Fruit fly (Drosophila melanogaster) S2 (cell line): ENCODE data around the gene CG31816.

Experiments used
- CG8478 ChIP-seq: fragments of >200 bp; optimal IDR thresholded peaks from 2 replicates; lab custom pipeline; 2018
- CTCF ChIP-seq, 2 experiments: fragments of >200 bp; optimal IDR thresholded peaks; 2 replicates each; lab custom pipeline; 2018

The CG31816 gene

DNA sequence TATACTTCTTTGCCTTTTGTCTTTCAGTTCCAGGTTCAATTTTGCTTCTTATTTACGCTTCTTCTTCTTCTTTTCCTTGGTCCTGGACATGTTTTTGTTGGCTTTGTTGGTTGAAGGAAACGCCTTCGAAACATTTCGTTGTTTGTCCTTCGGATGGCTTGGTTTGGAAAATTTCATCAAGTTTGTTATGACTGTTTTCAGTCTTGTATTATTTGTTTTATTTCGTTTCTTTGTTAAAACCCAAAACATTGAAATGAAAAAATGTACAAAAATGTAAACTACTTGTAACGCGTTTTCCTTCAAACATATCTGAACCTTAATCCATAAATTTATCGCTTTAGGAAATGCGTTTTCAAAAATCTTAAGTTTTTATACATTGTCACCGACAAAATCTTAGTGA, at the start of gene CG31816:
TSS of gene CG31816 (plus strand) at position 301 of the 400 bp plus-strand sequence.
- TF ChIP-seq CTCF (optimal IDR thresholded peaks at IDR 0.05; lab: Kevin White, UChicago) (no peak), CG8478 (lab: Kevin White, UChicago) (no peak)

dm6 chr2L:16492617-16493203, 49.6 kb upstream of the CG31816 start:
- no peak for TF ChIP-seq CTCF (optimal IDR thresholded peaks at IDR 0.05; lab: Kevin White, UChicago)
- no peak for TF ChIP-seq CG8478 (lab: Kevin White, UChicago)

- no peak for TF ChIP-seq CTCF (optimal IDR thresholded peaks at IDR 0.05; lab: Kevin White, UChicago)
- no peak for TF ChIP-seq CG8478 (lab: Kevin White, UChicago)
These were observed 48.2 kb upstream of the CG31816 start for dm6 chr2L:16493999-16494741.

- TF ChIP-seq CG8478 (lab: Kevin White, UChicago) = no peak
- no peak for TF ChIP-seq CTCF (optimal IDR thresholded peaks at IDR 0.05; lab: Kevin White, UChicago)
These were observed 47.1 kb upstream of the CG31816 start for dm6 chr2L:16495193-16495780.

DNA sequence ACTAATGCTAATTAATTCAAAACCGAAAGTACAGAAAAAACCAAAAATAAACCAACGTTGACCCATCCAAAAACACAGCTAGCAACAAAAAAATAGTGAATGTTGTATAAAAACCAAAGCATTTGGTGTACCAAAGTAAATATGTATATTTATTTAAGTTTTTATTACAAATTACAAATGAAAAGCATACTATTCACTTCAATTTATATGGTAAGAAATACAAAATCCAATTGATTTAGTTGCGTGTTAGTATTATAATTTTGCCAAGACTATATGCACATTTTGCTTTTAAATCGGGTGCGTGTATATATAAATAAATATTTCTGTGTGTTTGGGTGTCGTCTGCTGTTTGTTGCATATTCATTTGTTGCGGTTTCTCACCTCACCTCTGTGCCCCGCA, 45.1 kb upstream of the CG31816 start:
- TF ChIP-seq CG8478 (lab: Kevin White, UChicago) (no peak), CTCF (optimal IDR thresholded peaks at IDR 0.05; lab: Kevin White, UChicago) (no peak)

DNA sequence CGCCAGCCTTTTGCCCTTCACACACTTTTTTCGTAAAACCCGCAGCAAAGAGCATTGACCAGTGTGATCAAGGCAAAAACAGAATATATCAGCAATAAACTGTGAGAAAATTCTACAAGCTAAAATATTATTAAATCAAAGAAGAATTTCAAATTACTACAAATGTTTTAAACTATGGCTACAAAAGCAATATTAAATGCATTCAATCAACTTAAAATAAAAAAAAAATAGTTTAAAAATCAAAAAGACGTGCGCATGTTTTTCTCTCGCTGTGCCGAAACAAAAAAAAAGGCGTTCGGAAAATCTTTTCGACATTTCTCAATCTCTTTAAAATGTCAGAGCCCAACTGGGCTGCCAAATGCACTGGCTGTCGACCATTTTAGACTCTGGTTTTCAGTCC, 44.2 kb upstream of the CG31816 start:
- TF ChIP-seq CTCF (optimal IDR thresholded peaks at IDR 0.05; lab: Kevin White, UChicago) = no peak
- TF ChIP-seq CG8478 (lab: Kevin White, UChicago) = no peak

dm6 chr2L:16499559-16499958, 42.8 kb upstream of the CG31816 start:
- TF ChIP-seq CTCF (optimal IDR thresholded peaks at IDR 0.05; lab: Kevin White, UChicago) (no peak), CG8478 (lab: Kevin White, UChicago) (no peak)

DNA sequence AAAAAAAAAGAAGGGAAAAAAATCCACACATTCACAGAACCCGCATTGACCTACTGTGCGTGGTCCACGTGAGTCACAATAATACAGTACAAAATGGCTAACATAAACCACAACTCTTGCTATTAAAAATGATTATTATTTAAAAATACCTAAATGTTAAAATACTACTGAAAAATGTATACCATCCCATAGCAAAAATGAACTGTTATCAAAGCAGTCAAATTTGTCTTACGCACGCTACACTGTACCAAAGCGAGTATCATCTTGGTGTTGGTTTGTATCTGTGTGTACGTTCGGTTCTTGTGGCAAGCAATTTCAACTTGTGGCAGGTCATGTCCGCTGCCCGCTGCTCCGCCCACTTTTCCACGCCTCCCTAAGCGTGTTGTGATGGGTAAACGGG, 41.9 kb upstream of the CG31816 start:
- TF ChIP-seq CG8478 (lab: Kevin White, UChicago) (no peak), CTCF (optimal IDR thresholded peaks at IDR 0.05; lab: Kevin White, UChicago) (no peak)

DNA sequence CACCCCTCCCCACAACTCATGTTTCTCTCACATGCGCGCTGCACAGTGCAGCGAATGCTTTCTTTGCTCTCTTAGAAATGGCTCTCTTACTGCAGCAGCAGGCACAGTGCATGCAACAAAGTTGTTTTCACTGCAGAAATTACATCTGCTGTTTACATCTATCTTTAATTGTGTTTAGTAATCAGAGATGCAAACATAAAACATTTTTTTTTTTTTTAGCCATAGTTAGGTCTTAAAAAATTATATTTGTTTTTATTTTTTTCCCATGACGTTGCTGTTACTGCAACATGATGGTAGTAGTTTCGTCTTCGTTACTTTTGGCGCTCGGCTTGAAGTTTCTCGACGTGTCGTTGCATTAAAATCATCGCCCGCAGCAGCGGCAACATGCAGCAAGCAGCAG, 41.0 kb upstream of the CG31816 start:
- TF ChIP-seq CTCF (optimal IDR thresholded peaks at IDR 0.05; lab: Kevin White, UChicago) (no peak), CG8478 (lab: Kevin White, UChicago) (no peak)

dm6 chr2L:16502898-16503551, 39.3 kb upstream of the CG31816 start:
- no peak for TF ChIP-seq CG8478 (lab: Kevin White, UChicago)
- TF ChIP-seq CTCF (optimal IDR thresholded peaks at IDR 0.05; lab: Kevin White, UChicago) = no peak

- TF ChIP-seq CTCF (optimal IDR thresholded peaks at IDR 0.05; lab: Kevin White, UChicago) = no peak
- TF ChIP-seq CG8478 (lab: Kevin White, UChicago) = no peak
These were observed 35.1 kb upstream of the CG31816 start for dm6 chr2L:16507197-16507596.

dm6 chr2L:16507682-16508269, 34.6 kb upstream of the CG31816 start:
- TF ChIP-seq CG8478 (lab: Kevin White, UChicago) = no peak
- peak in 1 of 2 experiments; percentile 33 for TF ChIP-seq CTCF (optimal IDR thresholded peaks at IDR 0.05; lab: Kevin White, UChicago)

- no peak for TF ChIP-seq CTCF (optimal IDR thresholded peaks at IDR 0.05; lab: Kevin White, UChicago)
- no peak for TF ChIP-seq CG8478 (lab: Kevin White, UChicago)
These were observed 31.1 kb upstream of the CG31816 start for dm6 chr2L:16511277-16511678.
